Fruit fly (Drosophila melanogaster) whole organism, embryonic: ENCODE results near the gene Hph.

Experiments
- Adf1 ChIP-seq: fragments of 200-800 bp; sonication (Bioruptor generic); IDR thresholded peaks from 2 replicates; pipeline ENCODE4 v1.3.6; 2022; ENCODE audit warnings: missing biosample characterization, missing genetic modification characterization
- CG11093 ChIP-seq: fragments of 200-800 bp; sonication (Bioruptor generic); IDR thresholded peaks from 3 replicates; pipeline ENCODE4 v1.3.6; 2022; ENCODE audit warnings: missing biosample characterization, missing genetic modification characterization
- CG14860 ChIP-seq: fragments of 200-800 bp; sonication (Bioruptor generic); IDR thresholded peaks from 3 replicates; pipeline ENCODE4 v1.3.6; 2022; ENCODE audit warnings: missing biosample characterization, missing genetic modification characterization; ENCODE audit not compliant: partially characterized antibody
- CG15011 ChIP-seq: fragments of 200-800 bp; sonication (Bioruptor generic); optimal IDR thresholded peaks from 3 replicates; lab custom pipeline; 2018; ENCODE audit warnings: missing biosample characterization, mild to moderate bottlenecking, missing genetic modification characterization
- CG1647 ChIP-seq: fragments of 200-800 bp; sonication (Bioruptor generic); optimal IDR thresholded peaks from 3 replicates; lab custom pipeline; 2016; ENCODE audit warnings: missing biosample characterization, missing genetic modification characterization
- CG17385 ChIP-seq: fragments of 200-800 bp; sonication (Bioruptor generic); optimal IDR thresholded peaks from 3 replicates; lab custom pipeline; 2018; ENCODE audit warnings: missing biosample characterization, mild to moderate bottlenecking, missing genetic modification characterization
- CG17912 ChIP-seq: fragments of 200-800 bp; sonication (Bioruptor generic); optimal IDR thresholded peaks from 2 replicates; lab custom pipeline; 2018; ENCODE audit warnings: missing biosample characterization, mild to moderate bottlenecking, missing genetic modification characterization
- CG1832 ChIP-seq: fragments of 200-800 bp; sonication (Bioruptor generic); optimal IDR thresholded peaks from 2 replicates; lab custom pipeline; 2017; ENCODE audit warnings: missing biosample characterization, mild to moderate bottlenecking, missing genetic modification characterization, inconsistent platforms
- CG2129 ChIP-seq: fragments of 200-800 bp; sonication (Bioruptor generic); IDR thresholded peaks from 2 replicates; pipeline ENCODE4 v1.3.6; 2022; ENCODE audit warnings: missing biosample characterization, missing genetic modification characterization; ENCODE audit not compliant: partially characterized antibody
- CG2199 ChIP-seq: fragments of 200-800 bp; sonication (Bioruptor generic); IDR thresholded peaks from 3 replicates; pipeline ENCODE4 v1.3.6; 2022; ENCODE audit warnings: missing biosample characterization, missing genetic modification characterization
- CG2889 ChIP-seq: fragments of 200-800 bp; sonication (Bioruptor generic); IDR thresholded peaks from 3 replicates; pipeline ENCODE4 v1.3.6; 2022; ENCODE audit warnings: missing biosample characterization, missing genetic modification characterization
- CG32767 ChIP-seq: fragments of 200-800 bp; sonication (Bioruptor generic); IDR thresholded peaks from 2 replicates; pipeline ENCODE4 v1.3.6; 2022; ENCODE audit warnings: missing biosample characterization, missing genetic modification characterization
- CG3847 ChIP-seq: fragments of 200-800 bp; sonication (Bioruptor generic); IDR thresholded peaks from 2 replicates; pipeline ENCODE4 v1.3.6; 2022; ENCODE audit warnings: missing biosample characterization, missing genetic modification characterization
- CG4707 ChIP-seq: fragments of 200-800 bp; sonication (Bioruptor generic); optimal IDR thresholded peaks from 2 replicates; lab custom pipeline; 2018; ENCODE audit warnings: missing biosample characterization, mild to moderate bottlenecking, missing genetic modification characterization, moderate library complexity
- CG7786 ChIP-seq: fragments of 200-800 bp; sonication (Bioruptor generic); optimal IDR thresholded peaks from 2 replicates; lab custom pipeline; 2016; ENCODE audit warnings: missing biosample characterization, missing genetic modification characterization
- CG7839 ChIP-seq: fragments of 200-800 bp; sonication (Bioruptor generic); optimal IDR thresholded peaks from 3 replicates; lab custom pipeline; 2018; ENCODE audit warnings: missing biosample characterization, mild to moderate bottlenecking, missing genetic modification characterization, moderate library complexity
- CG8359 ChIP-seq: fragments of 200-800 bp; sonication (Bioruptor generic); optimal IDR thresholded peaks from 2 replicates; lab custom pipeline; 2017; ENCODE audit warnings: missing biosample characterization, mild to moderate bottlenecking, missing genetic modification characterization, borderline replicate concordance
- CkIIα-i1 ChIP-seq: fragments of 200-800 bp; sonication (Bioruptor generic); IDR thresholded peaks from 2 replicates; pipeline ENCODE4 v1.3.6; 2022; ENCODE audit warnings: missing biosample characterization, missing genetic modification characterization
- D19A ChIP-seq: fragments of 200-800 bp; optimal IDR thresholded peaks from 3 replicates; lab custom pipeline; 2019; ENCODE audit warnings: missing biosample characterization, mild to moderate bottlenecking, missing genetic modification characterization, moderate library complexity
- D19B ChIP-seq: fragments of 200-800 bp; sonication (Bioruptor generic); optimal IDR thresholded peaks from 2 replicates; lab custom pipeline; 2017; ENCODE audit warnings: missing biosample characterization, mild to moderate bottlenecking, missing genetic modification characterization
- Doc3 ChIP-seq: fragments of 200-800 bp; sonication (Bioruptor generic); IDR thresholded peaks from 3 replicates; pipeline ENCODE4 v1.3.6; 2022; ENCODE audit warnings: missing biosample characterization, missing genetic modification characterization; ENCODE audit not compliant: partially characterized antibody
- Dp ChIP-seq: fragments of 200-800 bp; sonication (Bioruptor generic); optimal IDR thresholded peaks from 2 replicates; lab custom pipeline; 2018; ENCODE audit warnings: missing biosample characterization, mild to moderate bottlenecking, missing genetic modification characterization, moderate library complexity
- Hmx ChIP-seq: fragments of 200-800 bp; sonication (Bioruptor generic); optimal IDR thresholded peaks from 2 replicates; lab custom pipeline; 2016; ENCODE audit warnings: missing biosample characterization, missing genetic modification characterization
- Hr78 ChIP-seq, 2 experiments: fragments of 200-800 bp in 1 of 2; fragments of >200 bp in 1 of 2; sonication (Bioruptor generic) in 1 of 2; optimal IDR thresholded peaks; 2 replicates each; lab custom pipeline; 2017 to 2019; ENCODE audit warnings: missing biosample characterization in 2 of 2, missing genetic modification characterization in 2 of 2, mild to moderate bottlenecking in 1 of 2, moderate library complexity in 1 of 2
- Mes4 ChIP-seq: fragments of 200-800 bp; sonication (Bioruptor generic); optimal IDR thresholded peaks from 2 replicates; lab custom pipeline; 2016; ENCODE audit warnings: missing biosample characterization, missing genetic modification characterization
- NC2α ChIP-seq: fragments of 200-800 bp; sonication (Bioruptor generic); optimal IDR thresholded peaks from 2 replicates; lab custom pipeline; 2016; ENCODE audit warnings: missing biosample characterization, missing genetic modification characterization
- NC2β ChIP-seq: fragments of 200-800 bp; sonication (Bioruptor generic); optimal IDR thresholded peaks from 2 replicates; lab custom pipeline; 2016; ENCODE audit warnings: missing biosample characterization, missing genetic modification characterization
- NFAT ChIP-seq: fragments of 200-800 bp; sonication (Bioruptor generic); IDR thresholded peaks from 2 replicates; pipeline ENCODE4 v1.3.6; 2022; ENCODE audit warnings: missing biosample characterization, missing genetic modification characterization
- NK7.1 ChIP-seq: fragments of 200-800 bp; sonication (Bioruptor generic); optimal IDR thresholded peaks from 3 replicates; lab custom pipeline; 2016; ENCODE audit warnings: missing biosample characterization, missing genetic modification characterization
- Nf-YA ChIP-seq: fragments of 200-800 bp; sonication (Bioruptor generic); IDR thresholded peaks from 2 replicates; pipeline ENCODE4 v1.3.6; 2022; ENCODE audit warnings: missing biosample characterization, missing genetic modification characterization
- Optix ChIP-seq: fragments of 200-800 bp; sonication (Bioruptor generic); IDR thresholded peaks from 3 replicates; pipeline ENCODE4 v1.3.6; 2022; ENCODE audit warnings: missing biosample characterization, missing genetic modification characterization
- Sox102F ChIP-seq: fragments of 200-800 bp; sonication (Bioruptor generic); optimal IDR thresholded peaks from 2 replicates; lab custom pipeline; 2018; ENCODE audit warnings: missing biosample characterization, mild to moderate bottlenecking, missing genetic modification characterization, moderate library complexity
- YL-1 ChIP-seq: fragments of 200-800 bp; sonication (Bioruptor generic); optimal IDR thresholded peaks from 3 replicates; lab custom pipeline; 2017; ENCODE audit warnings: missing biosample characterization, mild to moderate bottlenecking, missing genetic modification characterization
- crol ChIP-seq: fragments of 200-800 bp; sonication (Bioruptor generic); IDR thresholded peaks from 2 replicates; pipeline ENCODE4 v1.3.6; 2022; ENCODE audit warnings: missing biosample characterization, missing genetic modification characterization
- dmrt11E ChIP-seq: fragments of 200-800 bp; sonication (Bioruptor generic); optimal IDR thresholded peaks from 3 replicates; lab custom pipeline; 2018; ENCODE audit warnings: missing biosample characterization, mild to moderate bottlenecking, missing genetic modification characterization, moderate library complexity
- fd102C ChIP-seq: fragments of 200-800 bp; sonication (Bioruptor generic); optimal IDR thresholded peaks from 2 replicates; lab custom pipeline; 2018; ENCODE audit warnings: missing biosample characterization, mild to moderate bottlenecking, missing genetic modification characterization, moderate library complexity
- fru ChIP-seq: fragments of >200 bp; optimal IDR thresholded peaks from 2 replicates; lab custom pipeline; 2017
- gt ChIP-seq: fragments of 200-800 bp; sonication (Bioruptor generic); IDR thresholded peaks from 2 replicates; pipeline ENCODE4 v1.3.6; 2022; ENCODE audit warnings: missing biosample characterization, missing genetic modification characterization
- jigr1 ChIP-seq: fragments of 200-800 bp; sonication (Bioruptor generic); IDR thresholded peaks from 3 replicates; pipeline ENCODE4 v1.3.6; 2022; ENCODE audit warnings: missing biosample characterization, missing genetic modification characterization
- kay ChIP-seq: fragments of 200-800 bp; sonication (Bioruptor generic); optimal IDR thresholded peaks from 2 replicates; lab custom pipeline; 2016; ENCODE audit warnings: missing biosample characterization, missing genetic modification characterization
- lbe ChIP-seq: fragments of 200-800 bp; sonication (Bioruptor generic); optimal IDR thresholded peaks from 2 replicates; lab custom pipeline; 2016; ENCODE audit warnings: missing biosample characterization, mild to moderate bottlenecking, missing genetic modification characterization
- luna ChIP-seq: fragments of 200-800 bp; sonication (Bioruptor generic); optimal IDR thresholded peaks from 2 replicates; lab custom pipeline; 2016; ENCODE audit warnings: missing biosample characterization, missing genetic modification characterization
- pita ChIP-seq: fragments of 200-800 bp; sonication (Bioruptor generic); optimal IDR thresholded peaks from 2 replicates; lab custom pipeline; 2017; ENCODE audit warnings: missing biosample characterization, mild to moderate bottlenecking, missing genetic modification characterization
- prd ChIP-seq, 3 experiments: fragments of >200 bp in 2 of 3; fragments of 200-800 bp in 1 of 3; sonication (Bioruptor generic) in 1 of 3; optimal IDR thresholded peaks in 2 of 3; IDR thresholded peaks in 1 of 3; 2 replicates in 2 of 3; 3 replicates in 1 of 3; pipeline versions ENCODE4 v1.3.6 to Lab custom; 2017 to 2022; ENCODE audit warnings: missing biosample characterization in 1 of 3, missing genetic modification characterization in 1 of 3
- sisA ChIP-seq: fragments of 200-800 bp; sonication (Bioruptor generic); IDR thresholded peaks from 2 replicates; pipeline ENCODE4 v1.3.6; 2022; ENCODE audit warnings: missing biosample characterization, missing genetic modification characterization
- so ChIP-seq: fragments of 200-800 bp; sonication (Bioruptor generic); IDR thresholded peaks from 3 replicates; pipeline ENCODE4 v1.3.6; 2022; ENCODE audit warnings: missing biosample characterization, missing genetic modification characterization
- ssp ChIP-seq: fragments of 200-800 bp; sonication (Bioruptor generic); IDR thresholded peaks from 2 replicates; pipeline ENCODE4 v1.3.6; 2022; ENCODE audit warnings: missing biosample characterization, missing genetic modification characterization
- tup ChIP-seq: fragments of 200-800 bp; sonication (Bioruptor generic); optimal IDR thresholded peaks from 2 replicates; lab custom pipeline; 2016; ENCODE audit warnings: missing biosample characterization, mild to moderate bottlenecking, missing genetic modification characterization, moderate library complexity
- unpg ChIP-seq: fragments of 200-800 bp; sonication (Bioruptor generic); optimal IDR thresholded peaks from 3 replicates; lab custom pipeline; 2018; ENCODE audit warnings: missing biosample characterization, mild to moderate bottlenecking, missing genetic modification characterization, moderate library complexity
- vfl ChIP-seq: fragments of 200-800 bp; sonication (Bioruptor generic); optimal IDR thresholded peaks from 2 replicates; lab custom pipeline; 2016; ENCODE audit warnings: missing biosample characterization, missing genetic modification characterization
- wdn ChIP-seq: fragments of 200-800 bp; sonication (Bioruptor generic); IDR thresholded peaks from 2 replicates; pipeline ENCODE4 v1.3.6; 2022; ENCODE audit warnings: missing biosample characterization, missing genetic modification characterization

Hph gene

dm6 chr3R:5217278-5217714, 39.5 kb upstream of the Hph start, which contains the start of gene cno (continued):
- TF ChIP-seq CG4707 (no peak), CG17385 (peak; percentile 28), ssp (no peak), gt (GFP tag; lab: Robert Waterston, UW) (no peak), wdn (GFP tag; lab: Robert Waterston, UW) (no peak), CG32767 (GFP tag; lab: Robert Waterston, UW) (0 out of 2 replicates have a peak, but pooled peaks have one; percentile 12), CG7839 (tag; lab: Kevin White, UChicago) (no peak), fd102C (GFP tag; lab: Kevin White, UChicago) (no peak), CG7786 (GFP tag; lab: Kevin White, UChicago) (no peak), CG14860 (GFP tag; lab: Robert Waterston, UW) (peak; percentile 21; the same call in 1 of the 3 replicates), lbe (GFP tag; lab: Kevin White, UChicago) (peak; percentile 24), Adf1 (GFP tag; lab: Robert Waterston, UW) (peak; percentile 90), D19B (GFP tag; lab: Kevin White, UChicago) (no peak), sisA (GFP tag; lab: Robert Waterston, UW) (no peak), Hr78 (GFP tag; optimal IDR thresholded peaks at IDR 0.05; lab: Kevin White, UChicago) (no peak), CG2199 (GFP tag; lab: Robert Waterston, UW) (no peak), crol (GFP tag; lab: Robert Waterston, UW) (no peak), so (GFP tag; lab: Robert Waterston, UW) (0 out of 3 replicates have a peak, but pooled peaks have one; percentile 27), CG1832 (GFP tag; lab: Kevin White, UChicago) (no peak), prd (optimal IDR thresholded peaks at IDR 0.05; lab: Kevin White, UChicago) (no peak), prd (GFP tag; IDR thresholded peaks at IDR 0.05; lab: Robert Waterston, UW) (0 out of 3 replicates have a peak, but pooled peaks have one; percentile 21), vfl (GFP tag; lab: Kevin White, UChicago) (no peak), Sox102F (no peak), CG15011 (GFP tag; lab: Kevin White, UChicago) (no peak), dmrt11E (no peak), CG1647 (no peak), Hmx (GFP tag; lab: Kevin White, UChicago) (no peak), D19A (tag; lab: Kevin White, UChicago) (no peak), kay (no peak), Doc3 (GFP tag; lab: Robert Waterston, UW) (no peak), fru (lab: Kevin White, UChicago) (no peak), CG2889 (GFP tag; lab: Robert Waterston, UW) (no peak), CG8359 (GFP tag; lab: Kevin White, UChicago) (peak; percentile 7), luna (GFP tag; lab: Kevin White, UChicago) (no peak), Mes4 (GFP tag; lab: Kevin White, UChicago) (no peak), NC2β (GFP tag; lab: Kevin White, UChicago) (no peak), jigr1 (no peak), NFAT (no peak), NK7.1 (GFP tag; lab: Kevin White, UChicago) (no peak), unpg (GFP tag; lab: Kevin White, UChicago) (no peak), NC2α (GFP tag; lab: Kevin White, UChicago) (no peak), pita (peak; percentile 87), CkIIα-i1 (GFP tag; lab: Robert Waterston, UW) (no peak), tup (GFP tag; lab: Kevin White, UChicago) (no peak), YL-1 (GFP tag; lab: Kevin White, UChicago) (no peak), Optix (GFP tag; lab: Robert Waterston, UW) (no peak), CG11093 (GFP tag; lab: Robert Waterston, UW) (no peak), CG3847 (no peak), CG17912 (GFP tag; lab: Kevin White, UChicago) (no peak), CG2129 (GFP tag; lab: Robert Waterston, UW) (no peak), Nf-YA (GFP tag; lab: Robert Waterston, UW) (no peak), Dp (peak; percentile 81)
